Worm (Caenorhabditis elegans) whole organism, L4 larva: Measurements from ENCODE around the gene nono-1.

ENCODE experiments used
- F10B5.3 ChIP-seq: sonication (generic microtip); optimal IDR thresholded peaks from 2 replicates; lab custom pipeline; 2016; ENCODE audit warnings: mild to moderate bottlenecking, missing genetic modification characterization, missing compliant biosample characterization
- F26F4.8 ChIP-seq: fragments of 200-800 bp; sonication (Bioruptor generic); conservative IDR thresholded peaks from 2 replicates; pipeline ENCODE4 v1.3.6; 2022; ENCODE audit warnings: missing genetic modification characterization, missing compliant biosample characterization
- Y105C5A.15 ChIP-seq: fragments of 200-800 bp; sonication (Bioruptor generic); IDR thresholded peaks from 2 replicates; pipeline ENCODE4 v1.3.6; 2022; ENCODE audit warnings: missing genetic modification characterization, missing compliant biosample characterization
- Y75B8A.6 ChIP-seq: fragments of 200-800 bp; sonication (Bioruptor generic); IDR thresholded peaks from 2 replicates; pipeline ENCODE4 v1.3.6; 2022; ENCODE audit warnings: missing genetic modification reagents, missing genetic modification characterization, missing compliant biosample characterization
- ama-1 ChIP-seq: fragments of 150-350 bp; optimal IDR thresholded peaks from 2 replicates; lab custom pipeline; 2014; ENCODE audit warnings: inconsistent platforms, mixed read lengths
- arid-1 ChIP-seq: fragments of 200-800 bp; sonication (Bioruptor generic); conservative IDR thresholded peaks from 2 replicates; pipeline ENCODE4 v1.3.6; 2022; ENCODE audit warnings: missing genetic modification reagents, missing genetic modification characterization, missing compliant biosample characterization
- ceh-32 ChIP-seq: sonication (generic microtip); optimal IDR thresholded peaks from 2 replicates; lab custom pipeline; 2016; ENCODE audit warnings: mild to moderate bottlenecking, missing genetic modification characterization, missing compliant biosample characterization; ENCODE audit not compliant: poor library complexity
- ctbp-1 ChIP-seq: fragments of 200-800 bp; sonication (Bioruptor generic); IDR thresholded peaks from 2 replicates; pipeline ENCODE4 v1.3.6; 2022; ENCODE audit warnings: missing genetic modification reagents, missing genetic modification characterization, missing compliant biosample characterization
- daf-12 ChIP-seq: fragments of 150-350 bp; optimal IDR thresholded peaks from 2 replicates; lab custom pipeline; 2014; ENCODE audit warnings: missing biosample characterization, missing genetic modification reagents, missing genetic modification characterization
- daf-16 ChIP-seq, 3 experiments: sonication (generic microtip); optimal IDR thresholded peaks; 2 replicates each; lab custom pipeline; 2016 to 2017; ENCODE audit warnings: missing genetic modification characterization in 3 of 3, missing genetic modification reagents in 3 of 3, mild to moderate bottlenecking in 2 of 3, missing compliant biosample characterization in 2 of 3, missing biosample characterization in 1 of 3, moderate library complexity in 1 of 3
- dmd-6 ChIP-seq: fragments of 200-800 bp; sonication (Bioruptor generic); IDR thresholded peaks from 2 replicates; pipeline ENCODE4 v1.3.6; 2022; ENCODE audit warnings: missing genetic modification reagents, missing genetic modification characterization, missing compliant biosample characterization
- dpl-1 ChIP-seq: fragments of 150-350 bp; optimal IDR thresholded peaks from 2 replicates; lab custom pipeline; 2014; ENCODE audit warnings: missing biosample characterization, missing genetic modification reagents, missing genetic modification characterization
- dve-1 ChIP-seq: sonication (generic microtip); optimal IDR thresholded peaks from 2 replicates; lab custom pipeline; 2017; ENCODE audit warnings: antibody characterized with exemption, mild to moderate bottlenecking, missing genetic modification characterization, missing compliant biosample characterization; ENCODE audit not compliant: insufficient read depth
- egl-43 ChIP-seq: fragments of 200-800 bp; sonication (Bioruptor generic); IDR thresholded peaks from 2 replicates; pipeline ENCODE4 v1.3.6; 2022; ENCODE audit warnings: missing genetic modification reagents, missing genetic modification characterization, missing compliant biosample characterization
- hlh-11 ChIP-seq: fragments of 200-800 bp; sonication (Bioruptor generic); optimal IDR thresholded peaks from 2 replicates; lab custom pipeline; 2018; ENCODE audit warnings: mild to moderate bottlenecking, missing genetic modification characterization, missing compliant biosample characterization
- hlh-30 ChIP-seq: sonication (generic microtip); optimal IDR thresholded peaks from 2 replicates; lab custom pipeline; 2017; ENCODE audit warnings: antibody characterized with exemption, mild to moderate bottlenecking, missing genetic modification characterization, missing compliant biosample characterization; ENCODE audit not compliant: insufficient read depth
- lim-7 ChIP-seq: fragments of 200-800 bp; sonication (Bioruptor generic); IDR thresholded peaks from 2 replicates; pipeline ENCODE4 v1.3.6; 2022; ENCODE audit warnings: missing genetic modification characterization, missing compliant biosample characterization
- lin-38 ChIP-seq: fragments of 200-800 bp; sonication (Bioruptor generic); IDR thresholded peaks from 2 replicates; pipeline ENCODE4 v1.3.6; 2022; ENCODE audit warnings: missing genetic modification reagents, missing genetic modification characterization, missing compliant biosample characterization
- lin-39 ChIP-seq: fragments of 150-350 bp; optimal IDR thresholded peaks from 2 replicates; lab custom pipeline; 2014; ENCODE audit warnings: missing biosample characterization, missing genetic modification reagents, missing genetic modification characterization
- lsy-2 ChIP-seq, 2 experiments: fragments of 150-350 bp in 1 of 2; sonication (generic microtip) in 1 of 2; optimal IDR thresholded peaks; 2 replicates each; lab custom pipeline; 2014 to 2017; ENCODE audit warnings: missing biosample characterization in 2 of 2, missing genetic modification characterization in 2 of 2
- madf-9 ChIP-seq: fragments of 200-800 bp; sonication (Bioruptor generic); conservative IDR thresholded peaks from 2 replicates; pipeline ENCODE4 v1.3.6; 2022; ENCODE audit warnings: missing genetic modification reagents, missing genetic modification characterization, missing compliant biosample characterization
- mep-1 ChIP-seq: fragments of 150-350 bp; sonication (generic microtip); optimal IDR thresholded peaks from 3 replicates; lab custom pipeline; 2014; ENCODE audit warnings: missing biosample characterization, missing genetic modification characterization
- mxl-2 ChIP-seq: fragments of 200-800 bp; sonication (Bioruptor generic); conservative IDR thresholded peaks from 2 replicates; pipeline ENCODE4 v1.3.6; 2022; ENCODE audit warnings: missing genetic modification reagents, missing genetic modification characterization, missing compliant biosample characterization
- nhr-10 ChIP-seq: fragments of 150-350 bp; optimal IDR thresholded peaks from 2 replicates; lab custom pipeline; 2014; ENCODE audit warnings: missing biosample characterization, missing genetic modification characterization
- nhr-102 ChIP-seq: sonication (generic microtip); optimal IDR thresholded peaks from 2 replicates; lab custom pipeline; 2016; ENCODE audit warnings: mild to moderate bottlenecking, missing genetic modification characterization, moderate library complexity, missing compliant biosample characterization
- nhr-11 ChIP-seq: fragments of 150-350 bp; optimal IDR thresholded peaks from 2 replicates; lab custom pipeline; 2014; ENCODE audit warnings: missing biosample characterization, missing genetic modification characterization
- nhr-111 ChIP-seq: fragments of 200-800 bp; sonication (Bioruptor generic); optimal IDR thresholded peaks from 2 replicates; lab custom pipeline; 2018; ENCODE audit warnings: mild to moderate bottlenecking, missing genetic modification characterization, missing compliant biosample characterization
- nhr-28 ChIP-seq: fragments of 150-350 bp; optimal IDR thresholded peaks from 2 replicates; lab custom pipeline; 2014; ENCODE audit warnings: missing biosample characterization, missing genetic modification characterization
- nhr-42 ChIP-seq: fragments of 200-800 bp; sonication (Bioruptor generic); IDR thresholded peaks from 2 replicates; pipeline ENCODE4 v1.3.6; 2022; ENCODE audit warnings: missing genetic modification characterization, missing compliant biosample characterization
- nhr-77 ChIP-seq: fragments of 150-350 bp; optimal IDR thresholded peaks from 2 replicates; lab custom pipeline; 2014; ENCODE audit warnings: missing biosample characterization, missing genetic modification characterization
- pha-4 ChIP-seq, 2 experiments: fragments of 150-350 bp in 1 of 2; fragments of 200-800 bp in 1 of 2; sonication (Bioruptor generic) in 1 of 2; IDR thresholded peaks in 1 of 2; optimal IDR thresholded peaks in 1 of 2; 2 replicates each; pipeline versions ENCODE4 v1.3.6 to Lab custom; 2014 to 2022; ENCODE audit warnings: missing genetic modification characterization in 2 of 2, missing genetic modification reagents in 2 of 2, missing biosample characterization in 1 of 2, missing compliant biosample characterization in 1 of 2
- php-3 ChIP-seq: fragments of 200-800 bp; sonication (Bioruptor generic); IDR thresholded peaks from 2 replicates; pipeline ENCODE4 v1.3.6; 2022; ENCODE audit warnings: missing genetic modification reagents, missing genetic modification characterization, missing compliant biosample characterization
- pqm-1 ChIP-seq: sonication (generic microtip); optimal IDR thresholded peaks from 2 replicates; lab custom pipeline; 2017; ENCODE audit warnings: missing biosample characterization, missing genetic modification characterization
- rbr-2 ChIP-seq: sonication (generic microtip); optimal IDR thresholded peaks from 2 replicates; lab custom pipeline; 2016; ENCODE audit warnings: missing genotype, missing genetic modification characterization, missing compliant biosample characterization
- saeg-2 ChIP-seq: fragments of 200-800 bp; sonication (Bioruptor generic); IDR thresholded peaks from 2 replicates; pipeline ENCODE4 v1.3.6; 2022; ENCODE audit warnings: missing genetic modification reagents, missing genetic modification characterization, missing compliant biosample characterization
- sdz-12 ChIP-seq: fragments of 200-800 bp; sonication (Bioruptor generic); optimal IDR thresholded peaks from 2 replicates; lab custom pipeline; 2018; ENCODE audit warnings: mild to moderate bottlenecking, missing genetic modification characterization, missing compliant biosample characterization
- snpc-1.2 ChIP-seq: fragments of 200-800 bp; sonication (Bioruptor generic); IDR thresholded peaks from 2 replicates; pipeline ENCODE4 v1.3.6; 2022; ENCODE audit warnings: missing genetic modification reagents, missing genetic modification characterization, missing compliant biosample characterization
- snpc-4 ChIP-seq: fragments of 150-350 bp; optimal IDR thresholded peaks from 2 replicates; lab custom pipeline; 2014; ENCODE audit warnings: missing biosample characterization, missing genetic modification characterization
- unc-130 ChIP-seq: sonication (generic microtip); optimal IDR thresholded peaks from 2 replicates; lab custom pipeline; 2016; ENCODE audit warnings: missing genetic modification reagents, missing genetic modification characterization, missing compliant biosample characterization
- unc-39 ChIP-seq: sonication (generic microtip); optimal IDR thresholded peaks from 2 replicates; lab custom pipeline; 2017; ENCODE audit warnings: missing biosample characterization, missing genetic modification characterization
- unc-62 ChIP-seq, 3 experiments: fragments of 150-350 bp in 1 of 3; sonication (generic microtip); optimal IDR thresholded peaks in 2 of 3; peaks in 1 of 3; 1 replicate in 1 of 3; 2 replicates in 2 of 3; lab custom pipeline; 2014 to 2017; ENCODE audit warnings: missing biosample characterization in 3 of 3, missing genetic modification characterization in 3 of 3, missing genetic modification reagents in 3 of 3, missing genotype in 1 of 3
- vab-7 ChIP-seq: fragments of 200-800 bp; sonication (Bioruptor generic); IDR thresholded peaks from 2 replicates; pipeline ENCODE4 v1.3.6; 2022; ENCODE audit warnings: missing genetic modification reagents, missing genetic modification characterization, missing compliant biosample characterization
- zip-2 ChIP-seq: fragments of 150-350 bp; optimal IDR thresholded peaks from 2 replicates; lab custom pipeline; 2014; ENCODE audit warnings: missing biosample characterization, missing genetic modification characterization
- ztf-11 ChIP-seq: fragments of 150-350 bp; optimal IDR thresholded peaks from 2 replicates; lab custom pipeline; 2014; ENCODE audit warnings: missing biosample characterization, missing genetic modification characterization

Gene nono-1

DNA sequence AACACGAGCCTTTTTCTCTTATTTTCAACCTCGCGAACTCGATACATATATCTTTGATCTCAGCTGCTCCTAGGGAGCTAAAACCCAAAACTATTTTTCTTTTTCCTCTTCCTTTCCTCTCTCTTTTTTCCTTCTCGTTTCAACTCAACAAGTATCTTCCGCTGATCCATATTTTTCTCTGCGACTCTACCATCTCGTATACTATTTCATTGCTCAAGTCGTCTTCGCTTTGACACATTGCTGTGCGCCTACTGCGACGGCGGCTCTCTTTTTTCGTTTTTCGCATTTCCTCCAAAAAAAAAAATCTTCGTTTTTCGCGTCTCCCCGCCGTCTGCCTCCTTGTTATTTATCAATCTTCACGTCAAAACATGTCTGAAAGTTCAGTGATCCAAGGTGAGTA lies 8.2 kb downstream of the nono-1 start (continued):
- TF ChIP-seq pha-4 (GFP tag; IDR thresholded peaks at IDR 0.05; lab: Robert Waterston, UW) = peak; percentile 42; the same call in 1 of the 2 replicates
- TF ChIP-seq pha-4 (tag; optimal IDR thresholded peaks at IDR 0.05; lab: Kevin White, UChicago) = no peak
- no peak for TF ChIP-seq Y105C5A.15 (GFP tag; lab: Robert Waterston, UW)
- TF ChIP-seq lim-7 (GFP tag; lab: Robert Waterston, UW) = no peak
- peak; percentile 4 for TF ChIP-seq nhr-11 (tag; lab: Kevin White, UChicago)
- TF ChIP-seq, all 104 proteins: peak for 19

DNA sequence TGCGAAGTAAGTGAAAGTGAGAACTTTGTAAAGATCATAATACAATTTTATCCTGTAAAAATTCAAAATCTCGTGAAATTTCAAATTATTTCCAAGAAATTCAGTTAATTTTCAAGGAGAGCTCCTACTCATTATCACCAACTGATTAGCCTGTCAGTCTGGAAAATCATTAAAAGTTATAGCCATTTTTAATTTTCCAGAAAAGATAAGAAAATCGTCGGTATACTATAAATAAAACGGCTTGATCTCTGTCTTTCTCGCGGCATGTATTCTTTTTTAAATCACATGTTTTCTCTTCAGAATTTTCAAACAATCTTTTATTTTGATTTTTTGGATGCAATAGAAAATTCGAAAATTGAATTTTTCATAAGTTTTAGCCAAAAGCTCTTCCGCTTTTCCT lies 9.1 kb downstream of the nono-1 start:
- no peak for TF ChIP-seq rbr-2
- no peak for TF ChIP-seq egl-43 (GFP tag; lab: Robert Waterston, UW)
- TF ChIP-seq hlh-11 = no peak
- no peak for TF ChIP-seq snpc-4 (tag; lab: Kevin White, UChicago)
- TF ChIP-seq saeg-2 = no peak
- TF ChIP-seq unc-130 (GFP tag; lab: Kevin White, UChicago) = no peak
- peak; percentile 43 for TF ChIP-seq dve-1 (tag; lab: Kevin White, UChicago)
- no peak for TF ChIP-seq Y75B8A.6 (GFP tag; lab: Robert Waterston, UW)
- no peak for TF ChIP-seq vab-7 (GFP tag; lab: Robert Waterston, UW)
- no peak for TF ChIP-seq ama-1 (lab: Kevin White, UChicago)
- no peak for TF ChIP-seq mxl-2 (GFP tag; lab: Robert Waterston, UW)
- TF ChIP-seq ztf-11 (tag; lab: Kevin White, UChicago) = no peak
- no peak for TF ChIP-seq pha-4 (GFP tag; IDR thresholded peaks at IDR 0.05; lab: Robert Waterston, UW)
- no peak for TF ChIP-seq pha-4 (tag; optimal IDR thresholded peaks at IDR 0.05; lab: Kevin White, UChicago)
- no peak for TF ChIP-seq F26F4.8 (GFP tag; lab: Robert Waterston, UW)
- no peak for TF ChIP-seq hlh-30 (tag; lab: Kevin White, UChicago)
- no peak for TF ChIP-seq F10B5.3 (tag; lab: Kevin White, UChicago)
- no peak for TF ChIP-seq zip-2 (tag; lab: Kevin White, UChicago)
- TF ChIP-seq php-3 (GFP tag; lab: Robert Waterston, UW) = peak; percentile 60; the same call in 1 of the 2 replicates
- no peak for TF ChIP-seq dpl-1 (GFP tag; lab: Kevin White, UChicago)
- TF ChIP-seq sdz-12 = no peak
- peak; percentile 32; the same call in 1 of the 2 replicates for TF ChIP-seq dmd-6

- TF ChIP-seq ceh-32 (tag; lab: Kevin White, UChicago) = no peak
- no peak for TF ChIP-seq nhr-102 (tag; lab: Kevin White, UChicago)
- TF ChIP-seq nhr-111 = no peak
- no peak for TF ChIP-seq nhr-77 (tag; lab: Kevin White, UChicago)
- peak in 1 of 2 experiments; percentile 68 for TF ChIP-seq unc-62 (GFP tag; optimal IDR thresholded peaks at IDR 0.05 in 1 of 2; lab: Kevin White, UChicago)
- no peak for TF ChIP-seq unc-62 (tag; optimal IDR thresholded peaks at IDR 0.05; lab: Kevin White, UChicago)
- no peak for TF ChIP-seq nhr-10 (tag; lab: Kevin White, UChicago)
- no peak for TF ChIP-seq Y105C5A.15 (GFP tag; lab: Robert Waterston, UW)
- no peak for TF ChIP-seq nhr-42 (GFP tag; lab: Robert Waterston, UW)
- no peak for TF ChIP-seq lin-39 (tag; lab: Kevin White, UChicago)
- TF ChIP-seq ctbp-1 (GFP tag; lab: Robert Waterston, UW) = no peak
- no peak for TF ChIP-seq snpc-1.2 (GFP tag; lab: Robert Waterston, UW)
- no peak for TF ChIP-seq unc-39 (tag; lab: Kevin White, UChicago)
- TF ChIP-seq daf-16 (GFP tag; optimal IDR thresholded peaks at IDR 0.05; lab: Kevin White, UChicago) = no peak
- TF ChIP-seq daf-16 (tag; optimal IDR thresholded peaks at IDR 0.05; lab: Kevin White, UChicago) = peak; percentile 13
- TF ChIP-seq snpc-4 (tag; lab: Kevin White, UChicago) = no peak
- TF ChIP-seq hlh-30 (tag; lab: Kevin White, UChicago) = peak; percentile 76
- TF ChIP-seq madf-9 (GFP tag; lab: Robert Waterston, UW) = no peak
- no peak for TF ChIP-seq mxl-2 (GFP tag; lab: Robert Waterston, UW)
- TF ChIP-seq nhr-28 = peak; percentile 57
- peak in 1 of 2 experiments; percentile 21 for TF ChIP-seq lsy-2 (tag; optimal IDR thresholded peaks at IDR 0.05; lab: Kevin White, UChicago)
- TF ChIP-seq pha-4 (GFP tag; IDR thresholded peaks at IDR 0.05; lab: Robert Waterston, UW) = no peak
- TF ChIP-seq pha-4 (tag; optimal IDR thresholded peaks at IDR 0.05; lab: Kevin White, UChicago) = no peak
- TF ChIP-seq lin-38 (GFP tag; lab: Robert Waterston, UW) = no peak
- TF ChIP-seq pqm-1 (tag; lab: Kevin White, UChicago) = no peak
- no peak for TF ChIP-seq daf-12
- 0 out of 2 replicates have a peak, but pooled peaks have one; percentile 7 for TF ChIP-seq arid-1 (GFP tag; lab: Robert Waterston, UW)
- no peak for TF ChIP-seq mep-1
- TF ChIP-seq hlh-11 = peak; percentile 44
These were observed 9.7 kb downstream of the nono-1 start, which contains the start of the genes F25B5.6 and F25B5.3 for ce11 chrIII:5948162-5948933. Gene F25B5.6 (minus strand): TSS chrIII:5948733. Gene F25B5.3 (plus strand): TSS chrIII:5948883.
